Fruit fly (Drosophila melanogaster) whole organism, adult: ENCODE results near the gene RecQ5.

ENCODE experiments used
- CG12768 ChIP-seq: fragments of 200-800 bp; sonication (Bioruptor generic); optimal IDR thresholded peaks from 2 replicates; lab custom pipeline; 2017; ENCODE audit warnings: missing biosample characterization, missing genetic modification characterization, mild to moderate bottlenecking, moderate library complexity, missing genetic modification reagents
- CG7101 ChIP-seq: fragments of 200-800 bp; sonication (Bioruptor generic); optimal IDR thresholded peaks from 2 replicates; lab custom pipeline; 2018; ENCODE audit warnings: missing biosample characterization, mild to moderate bottlenecking, missing genetic modification characterization, moderate library complexity
- kay ChIP-seq: fragments of 200-800 bp; sonication (Bioruptor generic); peaks from one replicate; lab custom pipeline; 2016; ENCODE audit warnings: missing biosample characterization, missing genetic modification characterization, borderline replicate concordance
- toe ChIP-seq: fragments of 200-800 bp; sonication (Bioruptor generic); optimal IDR thresholded peaks from 2 replicates; lab custom pipeline; 2016; ENCODE audit warnings: missing biosample characterization, missing genetic modification characterization

DNA sequence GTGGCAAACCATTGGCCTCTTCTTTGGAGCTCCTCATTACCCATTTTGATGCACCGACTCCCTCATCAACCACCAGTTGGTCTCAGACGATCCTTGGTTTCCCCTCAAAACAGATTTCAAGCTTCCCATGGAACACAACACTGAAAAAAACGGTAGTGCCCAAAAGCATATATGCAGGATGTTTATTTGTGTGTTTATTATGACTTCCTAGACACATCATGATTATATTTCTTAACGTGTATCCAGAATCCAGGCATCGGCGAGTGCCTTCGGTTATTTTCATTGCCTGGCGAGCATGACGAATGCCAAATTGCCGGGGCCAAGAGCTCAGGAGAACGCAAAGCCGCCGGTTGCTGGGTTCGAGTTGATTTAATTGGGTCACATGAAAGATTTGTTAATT, 7.9 kb upstream of the RecQ5 start:
- TF ChIP-seq CG12768 (GFP tag; lab: Kevin White, UChicago) (no peak), toe (GFP tag; lab: Kevin White, UChicago) (no peak), CG7101 (tag; lab: Kevin White, UChicago) (no peak), kay (GFP tag; lab: Kevin White, UChicago) (no peak)
